Fruit fly (Drosophila melanogaster): ENCODE data around the gene CG32687.

CG32687 gene

DNA sequence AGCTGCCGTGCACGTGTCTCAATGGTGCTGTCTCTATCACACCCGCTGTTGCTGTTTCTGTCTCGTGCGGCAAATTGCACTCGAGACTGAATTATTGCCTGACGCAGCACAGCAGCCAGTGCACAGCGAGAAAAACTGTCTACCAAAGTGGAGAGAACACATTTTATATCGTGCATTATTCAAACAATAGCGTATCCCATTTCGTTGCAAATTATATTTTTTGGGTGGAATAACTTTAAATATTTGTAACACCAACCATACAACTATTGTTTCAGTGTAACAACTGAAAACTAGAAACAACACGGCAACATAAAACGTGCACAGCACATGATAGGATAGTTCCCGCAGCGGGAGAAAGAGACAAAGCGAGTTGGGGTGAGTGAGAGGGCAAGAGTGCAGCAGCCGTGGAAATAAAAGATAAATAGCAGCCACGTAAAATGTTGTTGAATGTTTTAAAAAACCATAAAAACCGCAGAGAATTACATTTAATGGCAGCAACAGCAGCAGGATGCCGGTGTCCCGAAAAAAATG, 28.4 kb upstream of the CG32687 start (continued):
- TF ChIP-seq Ada2b (GFP tag; IDR thresholded peaks at IDR 0.05) (peak; percentile 33; the same call in 1 of the 2 replicates), esg (GFP tag; conservative IDR thresholded peaks at IDR 0.05) (peak; percentile 32; the same call in 1 of the 2 replicates), CG4707 (GFP tag; optimal IDR thresholded peaks at IDR 0.05) (no peak), CG32772 (GFP tag; IDR thresholded peaks at IDR 0.05) (no peak), Spps (tag; optimal IDR thresholded peaks at IDR 0.05) (peak; percentile 9), Dip2 (GFP tag; IDR thresholded peaks at IDR 0.05) (no peak), Dip3 (GFP tag; optimal IDR thresholded peaks at IDR 0.05) (no peak), sima (GFP tag; optimal IDR thresholded peaks at IDR 0.05) (no peak), h (optimal IDR thresholded peaks at IDR 0.05) (no peak), Ets97D (GFP tag; optimal IDR thresholded peaks at IDR 0.05) (peak; percentile 16), YL-1 (GFP tag; optimal IDR thresholded peaks at IDR 0.05) (no peak), dpn (GFP tag; optimal IDR thresholded peaks at IDR 0.05) (peak; percentile 11 to 25), CG12104 (GFP tag; optimal IDR thresholded peaks at IDR 0.05) (peak; percentile 32), CG32767 (GFP tag; IDR thresholded peaks at IDR 0.05) (no peak), Hr39 (optimal IDR thresholded peaks at IDR 0.05) (no peak), Antp (GFP tag; optimal IDR thresholded peaks at IDR 0.05) (peak; percentile 75), amos (GFP tag; IDR thresholded peaks at IDR 0.05; ENCODE audit: partially characterized antibody) (no peak), mam (GFP tag; optimal IDR thresholded peaks at IDR 0.05) (peak; percentile 30), H15 (GFP tag; IDR thresholded peaks at IDR 0.05) (peak; percentile 34; the same call in 1 of the 3 replicates), ac (GFP tag; optimal IDR thresholded peaks at IDR 0.05) (peak; percentile 69), Usf (GFP tag; optimal IDR thresholded peaks at IDR 0.05) (peak; percentile 21), Sin3A (optimal IDR thresholded peaks at IDR 0.05) (no peak), CG4360 (GFP tag; IDR thresholded peaks at IDR 0.05) (peak; percentile 72), CG2116 (GFP tag; optimal IDR thresholded peaks at IDR 0.05) (no peak), pan (optimal IDR thresholded peaks at IDR 0.05) (no peak), pan (GFP tag; optimal IDR thresholded peaks at IDR 0.05 in 1 of 2, IDR thresholded peaks at IDR 0.05 in 1 of 2) (peak in 1 of 2 experiments; percentile 66), Six4 (GFP tag; optimal IDR thresholded peaks at IDR 0.05) (peak; percentile 34), Ptx1 (GFP tag; IDR thresholded peaks at IDR 0.05) (peak; percentile 44; the same call in 1 of the 2 replicates), Dref (GFP tag; IDR thresholded peaks at IDR 0.05) (no peak), sna (GFP tag; IDR thresholded peaks at IDR 0.05; ENCODE audit: partially characterized antibody) (no peak), exex (tag; optimal IDR thresholded peaks at IDR 0.05) (no peak), CG17361 (GFP tag; IDR thresholded peaks at IDR 0.05) (peak; percentile 71), ash1 (GFP tag; optimal IDR thresholded peaks at IDR 0.05) (no peak), croc (GFP tag; conservative IDR thresholded peaks at IDR 0.05) (peak; percentile 80), ATbp (GFP tag; optimal IDR thresholded peaks at IDR 0.05) (peak; percentile 4), CG6254 (GFP tag; optimal IDR thresholded peaks at IDR 0.05) (peak; percentile 39), bcd (GFP tag; optimal IDR thresholded peaks at IDR 0.05) (peak; percentile 45), tx (GFP tag; optimal IDR thresholded peaks at IDR 0.05) (no peak), HmgD (GFP tag; optimal IDR thresholded peaks at IDR 0.05) (no peak), row (GFP tag; IDR thresholded peaks at IDR 0.05) (peak; percentile 59), NK7.1 (GFP tag; optimal IDR thresholded peaks at IDR 0.05) (peak; percentile 32), zfh2 (GFP tag; optimal IDR thresholded peaks at IDR 0.05) (no peak), Jarid2 (GFP tag; optimal IDR thresholded peaks at IDR 0.05) (no peak), CG9932 (GFP tag; IDR thresholded peaks at IDR 0.05) (no peak), trem (tag; optimal IDR thresholded peaks at IDR 0.05) (peak; percentile 61), Bdp1 (GFP tag; optimal IDR thresholded peaks at IDR 0.05) (peak; percentile 13), CG17829 (tag; optimal IDR thresholded peaks at IDR 0.05) (peak; percentile 79), CG12744 (GFP tag; optimal IDR thresholded peaks at IDR 0.05) (no peak), CG8281 (tag; optimal IDR thresholded peaks at IDR 0.05) (peak; percentile 29), nmo (GFP tag; optimal IDR thresholded peaks at IDR 0.05) (peak; percentile 71), Hand (GFP tag; optimal IDR thresholded peaks at IDR 0.05) (no peak), ERR (GFP tag; optimal IDR thresholded peaks at IDR 0.05) (no peak), CG7271 (tag; optimal IDR thresholded peaks at IDR 0.05) (peak; percentile 87)
